Fruit fly (Drosophila melanogaster): ENCODE results near the gene Cpr65Ay.

Cpr65Ay gene

DNA sequence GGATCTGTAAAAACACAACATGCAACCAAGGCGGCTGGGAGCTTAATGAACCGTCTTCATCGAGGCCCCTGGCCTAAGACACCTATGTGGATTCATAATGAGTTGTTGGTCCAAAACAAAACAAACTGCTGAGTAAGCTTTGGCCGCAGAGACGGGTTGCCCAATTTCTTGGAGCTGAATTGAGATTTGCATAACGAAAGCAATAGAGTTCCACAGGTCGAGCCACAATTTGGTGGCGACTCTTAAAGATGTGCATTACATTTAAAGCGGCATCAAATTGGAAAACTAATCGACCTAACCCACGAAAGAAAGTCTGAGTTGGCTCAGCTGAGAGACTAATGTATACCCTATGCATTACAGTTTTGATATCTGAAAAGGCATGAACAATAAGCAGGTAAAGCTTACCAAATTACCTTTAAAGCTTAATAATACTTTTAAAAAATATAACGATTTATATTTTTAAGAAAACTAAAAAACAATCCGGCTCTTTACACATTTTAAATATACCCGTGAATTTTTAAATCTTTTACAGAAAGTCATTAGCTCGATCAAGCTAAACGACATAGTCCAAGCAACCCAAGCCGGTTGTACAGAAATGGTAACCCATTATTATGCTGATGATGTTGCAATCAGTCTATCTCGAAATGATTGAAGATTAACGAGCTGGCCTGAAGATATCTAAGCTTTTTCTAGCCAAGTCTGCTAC, 950 bp downstream of the Cpr65Ay start, which contains the start of gene CG13297 (continued):
- TF ChIP-seq D (optimal IDR thresholded peaks at IDR 0.05): no peak
- peak; percentile 57 for TF ChIP-seq D (GFP tag; optimal IDR thresholded peaks at IDR 0.05)
- TF ChIP-seq nmo (GFP tag; optimal IDR thresholded peaks at IDR 0.05): peak; percentile 66
- TF ChIP-seq so (GFP tag; IDR thresholded peaks at IDR 0.05): no peak
- TF ChIP-seq CG33557 (GFP tag; optimal IDR thresholded peaks at IDR 0.05): no peak
- 0 out of 2 replicates have a peak, but pooled peaks have one; percentile 14 for TF ChIP-seq CG32772 (GFP tag; IDR thresholded peaks at IDR 0.05)
- TF ChIP-seq chn (GFP tag; optimal IDR thresholded peaks at IDR 0.05): no peak
- peak; percentile 73 for TF ChIP-seq CG18262 (tag; optimal IDR thresholded peaks at IDR 0.05)
- TF ChIP-seq Dip3 (GFP tag; optimal IDR thresholded peaks at IDR 0.05): no peak
- no peak for TF ChIP-seq Bdp1 (GFP tag; optimal IDR thresholded peaks at IDR 0.05)
- TF ChIP-seq tap (tag; optimal IDR thresholded peaks at IDR 0.05): peak; percentile 49
- peak; percentile 32 for TF ChIP-seq gcm (GFP tag; optimal IDR thresholded peaks at IDR 0.05)
- no peak for TF ChIP-seq CG3995 (GFP tag; optimal IDR thresholded peaks at IDR 0.05)
- TF ChIP-seq al (GFP tag; IDR thresholded peaks at IDR 0.05): no peak
- TF ChIP-seq CG1024 (GFP tag; IDR thresholded peaks at IDR 0.05): no peak
- TF ChIP-seq CG17328 (GFP tag; IDR thresholded peaks at IDR 0.05): no peak
- TF ChIP-seq CG12942 (GFP tag; optimal IDR thresholded peaks at IDR 0.05): no peak
- TF ChIP-seq sug (tag; optimal IDR thresholded peaks at IDR 0.05): no peak
- TF ChIP-seq CG18476 (GFP tag; optimal IDR thresholded peaks at IDR 0.05): peak; percentile 32
- TF ChIP-seq HHEX (GFP tag; optimal IDR thresholded peaks at IDR 0.05): no peak
- no peak for TF ChIP-seq pnt (GFP tag; optimal IDR thresholded peaks at IDR 0.05)
- TF ChIP-seq NfI (GFP tag; optimal IDR thresholded peaks at IDR 0.05): peak; percentile 43
- peak; percentile 44; the same call in 1 of the 2 replicates for TF ChIP-seq E2f1 (GFP tag; IDR thresholded peaks at IDR 0.05)
- no peak for TF ChIP-seq MBD-R2 (GFP tag; IDR thresholded peaks at IDR 0.05)
- TF ChIP-seq CG11085 (GFP tag; IDR thresholded peaks at IDR 0.05): no peak
- no peak for TF ChIP-seq inv (GFP tag; IDR thresholded peaks at IDR 0.05; ENCODE audit: partially characterized antibody)
- TF ChIP-seq shn (GFP tag; optimal IDR thresholded peaks at IDR 0.05): no peak
- peak; percentile 50; the same call in 1 of the 2 replicates for TF ChIP-seq lmd (GFP tag; IDR thresholded peaks at IDR 0.05)
- TF ChIP-seq CG13775 (GFP tag; optimal IDR thresholded peaks at IDR 0.05): no peak
- TF ChIP-seq MTF-1 (GFP tag; optimal IDR thresholded peaks at IDR 0.05; ENCODE audit: borderline replicate concordance): no peak
- TF ChIP-seq cg (GFP tag; optimal IDR thresholded peaks at IDR 0.05): no peak
- no peak for TF ChIP-seq ara (GFP tag; IDR thresholded peaks at IDR 0.05)
- no peak for TF ChIP-seq hkb (optimal IDR thresholded peaks at IDR 0.05)
- peak; percentile 65; the same call in 1 of the 2 replicates for TF ChIP-seq hkb (GFP tag; IDR thresholded peaks at IDR 0.05)
- no peak for TF ChIP-seq CG1792 (GFP tag; optimal IDR thresholded peaks at IDR 0.05)
- 0 out of 2 replicates have a peak, but pooled peaks have one; percentile 14 for TF ChIP-seq ap (GFP tag; IDR thresholded peaks at IDR 0.05)
- TF ChIP-seq otp (GFP tag; IDR thresholded peaks at IDR 0.05): no peak
- TF ChIP-seq Dad (GFP tag; optimal IDR thresholded peaks at IDR 0.05): no peak
- TF ChIP-seq HLHmδ (GFP tag; optimal IDR thresholded peaks at IDR 0.05): no peak
- TF ChIP-seq CG9932 (GFP tag; IDR thresholded peaks at IDR 0.05): no peak
- peak; percentile 76 for TF ChIP-seq sens (GFP tag)
- TF ChIP-seq CG2120 (GFP tag; optimal IDR thresholded peaks at IDR 0.05): no peak
- TF ChIP-seq Neu2 (GFP tag; optimal IDR thresholded peaks at IDR 0.05; ENCODE audit: borderline replicate concordance): no peak
- no peak for TF ChIP-seq CG6765 (GFP tag; optimal IDR thresholded peaks at IDR 0.05)
- TF ChIP-seq CG15011 (GFP tag; optimal IDR thresholded peaks at IDR 0.05): no peak
- TF ChIP-seq ATbp (GFP tag; optimal IDR thresholded peaks at IDR 0.05): peak; percentile 54
- TF ChIP-seq CG13894 (tag; optimal IDR thresholded peaks at IDR 0.05): no peak
- TF ChIP-seq ato (GFP tag; IDR thresholded peaks at IDR 0.05; ENCODE audit: partially characterized antibody): no peak
- peak; percentile 6 for TF ChIP-seq tin (GFP tag; optimal IDR thresholded peaks at IDR 0.05)
- no peak for TF ChIP-seq CG4328 (GFP tag; optimal IDR thresholded peaks at IDR 0.05)
- peak; percentile 41 for TF ChIP-seq CG4424 (GFP tag; optimal IDR thresholded peaks at IDR 0.05)
